Worm (Caenorhabditis elegans): ENCODE measurements around the gene glr-2.

glr-2 gene

DNA sequence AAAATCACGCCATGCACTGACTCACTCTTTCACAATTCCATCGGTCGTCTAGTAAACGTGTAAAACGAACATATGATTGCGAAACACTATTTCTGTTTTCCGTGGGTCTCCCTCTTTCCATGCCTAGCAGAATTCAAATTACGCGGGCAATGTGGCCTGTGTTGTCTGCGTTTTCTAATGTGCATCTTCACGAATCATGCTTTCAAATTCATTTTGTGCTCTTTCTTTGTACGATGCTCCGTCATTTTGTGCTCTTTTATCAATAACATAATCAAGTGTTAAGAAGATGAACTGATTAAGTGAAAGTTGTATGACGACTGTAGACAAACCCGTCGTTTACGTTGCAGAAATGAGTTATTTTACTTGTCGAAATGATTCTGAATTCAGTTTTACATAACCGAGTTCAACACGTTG is 21.1 kb upstream of the glr-2 start:
- TF ChIP-seq hmbx-1 (tag; optimal IDR thresholded peaks at IDR 0.05) (no peak), ets-7 (tag; optimal IDR thresholded peaks at IDR 0.05) (no peak), hmg-4 (GFP tag; optimal IDR thresholded peaks at IDR 0.05) (no peak), hnd-1 (tag; optimal IDR thresholded peaks at IDR 0.05) (no peak), F13C5.2 (tag; optimal IDR thresholded peaks at IDR 0.05) (no peak), aly-1 (tag; optimal IDR thresholded peaks at IDR 0.05) (no peak), tbx-11 (GFP tag; IDR thresholded peaks at IDR 0.05) (no peak)

DNA sequence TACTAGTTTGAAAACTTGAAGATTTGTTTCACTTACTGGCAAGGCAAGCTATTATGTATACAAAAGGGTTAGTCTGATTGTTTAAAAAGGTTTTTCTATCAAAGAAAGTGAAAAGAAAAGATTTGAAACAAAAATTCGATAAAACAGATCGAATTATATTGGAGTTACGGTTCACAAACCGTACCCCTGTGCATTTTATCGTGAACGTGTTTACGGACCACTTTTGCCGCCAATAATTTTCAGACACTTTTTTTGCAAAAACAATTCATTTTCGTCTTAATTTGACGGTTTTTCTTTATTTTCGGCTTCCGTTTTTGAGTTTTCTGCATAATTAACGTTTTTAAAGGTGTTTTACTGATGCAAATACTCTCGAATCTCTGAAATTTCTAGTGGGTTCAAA is 20.5 kb upstream of the glr-2 start:
- TF ChIP-seq sea-1 (GFP tag; conservative IDR thresholded peaks at IDR 0.05): no peak
- TF ChIP-seq flt-1 (GFP tag; IDR thresholded peaks at IDR 0.05): no peak
- TF ChIP-seq hmg-4 (GFP tag; optimal IDR thresholded peaks at IDR 0.05): no peak

DNA sequence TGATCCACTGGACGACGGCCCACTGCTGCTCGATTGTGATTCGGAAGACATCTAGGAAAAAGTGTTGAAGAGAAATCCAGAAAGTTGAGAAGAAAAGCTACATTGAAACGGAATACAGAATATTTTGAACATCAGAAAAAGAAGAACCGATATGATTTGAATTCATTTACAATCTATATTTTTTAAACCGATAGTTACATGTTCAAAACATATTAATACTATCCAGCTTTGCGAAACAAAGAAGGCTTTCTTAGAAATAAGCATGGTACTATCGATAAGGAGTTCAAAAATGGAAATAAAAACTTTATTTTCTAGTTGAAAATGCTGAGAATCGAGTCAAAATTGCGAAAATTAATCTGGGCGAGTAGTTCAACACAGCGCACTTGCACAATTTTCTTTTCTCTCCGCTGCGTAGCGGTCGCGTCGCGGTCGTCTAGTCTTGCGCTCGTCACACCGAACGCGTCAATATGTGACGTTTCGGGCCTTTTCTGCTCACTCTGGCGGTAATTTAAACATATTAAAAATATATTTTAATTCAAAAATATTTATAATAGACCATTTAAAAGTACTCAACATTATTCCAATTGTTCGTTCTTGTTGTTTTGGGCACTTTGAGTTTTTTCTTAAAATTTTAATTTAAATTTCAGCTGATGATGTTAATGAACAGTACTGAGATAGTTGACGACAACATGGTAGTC is 17.5 kb upstream of the glr-2 start, which contains the start of the genes syf-2 and K04G7.1:
Gene syf-2, minus strand, starts transcription at position 51 of the 698 bp plus-strand sequence.
Gene K04G7.1, plus strand, starts transcription at position 648 of the 698 bp plus-strand sequence.
- TF ChIP-seq F13C5.2 (tag; optimal IDR thresholded peaks at IDR 0.05): peak; percentile 75
- TF ChIP-seq ama-1 (optimal IDR thresholded peaks at IDR 0.05): no peak
- TF ChIP-seq tbx-11 (GFP tag; IDR thresholded peaks at IDR 0.05): no peak
- peak; percentile 69 for TF ChIP-seq hmg-4 (GFP tag; optimal IDR thresholded peaks at IDR 0.05)
- no peak for TF ChIP-seq ceh-36 (tag; optimal IDR thresholded peaks at IDR 0.05)
- no peak for TF ChIP-seq tbx-37 (GFP tag; conservative IDR thresholded peaks at IDR 0.05)
- no peak for TF ChIP-seq B0310.2 (tag; optimal IDR thresholded peaks at IDR 0.05)
- TF ChIP-seq flt-1 (GFP tag; IDR thresholded peaks at IDR 0.05): no peak

DNA sequence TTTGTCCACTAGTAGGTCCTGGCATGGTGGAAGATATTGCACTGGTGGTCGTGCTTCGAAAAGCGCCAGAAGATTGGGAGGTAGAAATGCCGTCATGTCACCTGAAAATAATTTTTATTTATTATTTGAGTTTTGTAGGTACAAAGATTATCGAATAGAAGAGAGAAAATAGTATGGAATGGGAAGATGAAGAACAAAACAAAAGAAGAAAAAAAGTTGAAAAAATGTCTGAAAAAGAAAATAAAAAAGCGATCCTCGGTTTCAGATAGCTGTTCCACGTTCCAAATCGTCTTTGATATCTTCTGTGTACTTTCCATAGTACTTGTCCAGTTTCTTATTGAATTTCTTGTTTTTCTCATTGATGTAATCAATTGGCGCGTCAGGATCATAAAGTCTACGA is 16.3 kb upstream of the glr-2 start, which contains the start of gene rnp-7:
Gene rnp-7, minus strand, starts transcription at position 101 of the 400 bp plus-strand sequence.
- TF ChIP-seq ceh-13 (GFP tag; optimal IDR thresholded peaks at IDR 0.05) (no peak), ceh-36 (tag; optimal IDR thresholded peaks at IDR 0.05) (no peak), hnd-1 (tag; optimal IDR thresholded peaks at IDR 0.05) (no peak), scrt-1 (GFP tag; IDR thresholded peaks at IDR 0.05) (no peak), flt-1 (GFP tag; IDR thresholded peaks at IDR 0.05) (no peak), ets-7 (tag; optimal IDR thresholded peaks at IDR 0.05) (no peak), aly-1 (tag; optimal IDR thresholded peaks at IDR 0.05) (no peak), hmbx-1 (tag; optimal IDR thresholded peaks at IDR 0.05) (no peak)

DNA sequence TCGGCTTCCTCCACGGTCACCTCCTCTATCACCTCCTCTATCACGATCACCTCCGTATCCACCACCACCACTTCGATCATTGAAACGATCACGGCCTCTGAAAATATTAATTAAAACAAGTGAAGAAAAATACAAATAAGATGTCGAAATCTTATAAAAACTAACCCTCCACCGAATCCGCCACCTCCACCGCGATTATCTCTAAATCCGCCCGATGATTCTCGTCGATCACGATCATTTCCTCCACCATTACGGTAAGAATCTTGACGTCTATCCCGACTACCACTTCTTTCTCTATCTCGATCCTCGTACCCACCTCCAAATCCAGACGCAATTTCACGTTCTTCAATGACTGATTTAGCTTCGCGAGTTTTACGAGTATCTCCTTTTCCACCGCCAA is 14.5 kb upstream of the glr-2 start:
- TF ChIP-seq F13C5.2 (tag; optimal IDR thresholded peaks at IDR 0.05) (no peak), hmg-4 (GFP tag; optimal IDR thresholded peaks at IDR 0.05) (no peak)

DNA sequence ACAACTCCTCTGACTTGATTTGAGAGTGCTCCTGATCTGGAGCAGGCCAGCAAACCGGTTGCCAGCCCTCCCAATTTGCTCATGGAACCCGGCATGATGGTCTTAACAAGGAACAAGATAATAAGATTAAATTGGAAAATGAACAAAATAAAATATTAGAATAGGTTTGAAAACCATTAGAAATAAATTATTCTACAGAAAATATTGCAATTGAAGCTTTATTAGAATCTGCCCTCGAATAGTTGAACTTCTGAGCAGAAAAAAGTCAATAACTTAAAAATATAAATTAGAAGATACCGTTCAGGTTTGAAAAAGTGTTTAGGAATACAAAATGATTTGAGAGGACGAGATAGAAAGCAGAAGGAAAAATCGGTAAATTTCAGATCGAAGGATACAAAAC is 13.9 kb upstream of the glr-2 start, which contains the start of gene nuo-4:
Gene nuo-4, minus strand, starts transcription at position 101 of the 400 bp plus-strand sequence.
- no peak for TF ChIP-seq pes-1 (GFP tag; IDR thresholded peaks at IDR 0.05)
- TF ChIP-seq tra-4 (tag; optimal IDR thresholded peaks at IDR 0.05): no peak
- TF ChIP-seq flt-1 (GFP tag; IDR thresholded peaks at IDR 0.05): no peak

DNA sequence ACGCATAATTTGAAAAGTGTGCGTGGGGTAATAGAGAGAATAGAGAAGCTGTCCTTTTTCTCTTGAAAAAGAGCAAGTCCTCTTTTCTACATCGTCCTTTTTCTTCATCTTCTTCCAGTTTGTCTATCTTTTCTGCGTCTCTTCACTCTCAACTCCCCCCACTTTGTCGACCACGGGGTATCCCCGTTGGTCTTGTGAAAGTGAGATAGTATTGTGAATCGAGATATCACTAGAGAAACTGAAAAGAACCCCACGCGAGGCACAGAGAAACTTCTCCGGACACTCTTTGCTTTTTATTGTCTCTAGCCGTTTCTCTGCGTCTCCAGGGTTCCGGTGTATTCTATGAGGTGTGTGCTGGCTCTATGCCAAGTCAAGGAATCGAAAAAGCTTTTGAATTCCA is 10.9 kb upstream of the glr-2 start:
- TF ChIP-seq B0310.2 (tag; optimal IDR thresholded peaks at IDR 0.05) (no peak), F13C5.2 (tag; optimal IDR thresholded peaks at IDR 0.05) (peak; percentile 70), sea-1 (GFP tag; conservative IDR thresholded peaks at IDR 0.05) (0 out of 2 replicates have a peak, but pooled peaks have one; percentile 28), flt-1 (GFP tag; IDR thresholded peaks at IDR 0.05) (peak; percentile 3; the same call in 1 of the 2 replicates), pes-1 (GFP tag; IDR thresholded peaks at IDR 0.05) (no peak), hmg-4 (GFP tag; optimal IDR thresholded peaks at IDR 0.05) (peak; percentile 2)

DNA sequence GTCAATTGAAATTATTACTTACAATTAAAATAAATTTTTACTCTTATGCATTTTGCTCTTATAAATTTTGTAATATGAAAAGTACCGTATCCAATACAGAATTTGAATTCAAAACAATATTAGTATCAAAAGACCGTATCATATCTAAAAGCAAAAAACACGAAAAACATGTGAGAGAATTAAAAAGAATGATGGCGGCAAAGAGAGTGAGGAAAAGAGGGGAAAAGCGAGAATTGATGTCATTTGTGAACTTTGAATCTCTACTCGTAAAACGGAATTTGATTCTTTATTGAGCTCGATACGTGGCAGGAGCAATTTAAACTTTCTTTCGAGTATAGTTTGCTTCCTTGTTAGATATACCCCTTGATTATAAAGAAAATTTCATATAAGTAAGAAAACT is 9.8 kb upstream of the glr-2 start:
- TF ChIP-seq hmbx-1 (tag; optimal IDR thresholded peaks at IDR 0.05): no peak
- TF ChIP-seq tra-4 (tag; optimal IDR thresholded peaks at IDR 0.05): no peak
- no peak for TF ChIP-seq ceh-13 (GFP tag; optimal IDR thresholded peaks at IDR 0.05)
- no peak for TF ChIP-seq sea-1 (GFP tag; conservative IDR thresholded peaks at IDR 0.05)
- TF ChIP-seq ama-1 (optimal IDR thresholded peaks at IDR 0.05): no peak
- TF ChIP-seq ceh-36 (tag; optimal IDR thresholded peaks at IDR 0.05): no peak
- no peak for TF ChIP-seq hnd-1 (tag; optimal IDR thresholded peaks at IDR 0.05)
- TF ChIP-seq tbx-11 (GFP tag; IDR thresholded peaks at IDR 0.05): no peak
- no peak for TF ChIP-seq F13C5.2 (tag; optimal IDR thresholded peaks at IDR 0.05)
- no peak for TF ChIP-seq hmg-4 (GFP tag; optimal IDR thresholded peaks at IDR 0.05)
- no peak for TF ChIP-seq B0310.2 (tag; optimal IDR thresholded peaks at IDR 0.05)
- no peak for TF ChIP-seq aly-1 (tag; optimal IDR thresholded peaks at IDR 0.05)
- TF ChIP-seq tbx-37 (GFP tag; conservative IDR thresholded peaks at IDR 0.05): no peak
- TF ChIP-seq pes-1 (GFP tag; IDR thresholded peaks at IDR 0.05): no peak
- no peak for TF ChIP-seq flt-1 (GFP tag; IDR thresholded peaks at IDR 0.05)
- no peak for TF ChIP-seq scrt-1 (GFP tag; IDR thresholded peaks at IDR 0.05)

DNA sequence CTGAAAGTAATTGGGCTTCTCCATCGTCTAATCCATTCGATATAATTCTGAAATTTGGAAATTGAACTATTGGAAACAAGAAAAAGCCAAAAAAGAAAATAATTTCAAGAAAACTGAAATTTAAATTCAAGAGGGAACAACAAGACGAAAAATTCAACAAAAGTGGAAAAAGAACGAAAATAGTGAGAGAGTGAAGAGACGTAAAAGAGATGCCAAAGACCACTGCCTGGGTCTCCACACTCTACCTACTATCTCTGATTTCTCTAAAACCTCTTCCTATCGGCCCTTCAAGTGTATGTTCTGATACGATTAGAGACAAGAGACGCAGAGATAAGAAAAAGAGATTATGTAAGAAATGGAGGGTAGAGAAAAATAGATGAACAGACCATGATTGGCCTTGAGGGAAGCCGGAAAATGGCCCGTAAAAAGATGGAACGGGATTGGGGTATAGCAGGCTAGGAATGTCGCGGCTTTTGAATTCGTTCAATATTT is 9.0 kb upstream of the glr-2 start, which contains the start of gene ogt-1:
Gene ogt-1, minus strand, starts transcription at position 51 of the 492 bp plus-strand sequence.
- TF ChIP-seq aly-1 (tag; optimal IDR thresholded peaks at IDR 0.05) (no peak), F13C5.2 (tag; optimal IDR thresholded peaks at IDR 0.05) (peak; percentile 32), hmg-4 (GFP tag; optimal IDR thresholded peaks at IDR 0.05) (peak; percentile 25)

Measured in whole organism, early embryonic.